Worm (Caenorhabditis elegans) whole organism, L1 larva: ENCODE measurements around the gene rps-11.

ENCODE experiments used
- C16A3.4 ChIP-seq: fragments of 150-350 bp; optimal IDR thresholded peaks from 2 replicates; lab custom pipeline; 2014; ENCODE audit warnings: missing biosample characterization, missing genetic modification characterization
- C34B4.2 ChIP-seq: sonication (generic microtip); optimal IDR thresholded peaks from 2 replicates; lab custom pipeline; 2017; ENCODE audit warnings: mild to moderate bottlenecking, missing genetic modification characterization, missing compliant biosample characterization
- aha-1 ChIP-seq: fragments of 150-350 bp; optimal IDR thresholded peaks from 2 replicates; lab custom pipeline; 2014; ENCODE audit warnings: missing biosample characterization, missing genetic modification characterization
- alr-1 ChIP-seq: fragments of 200-800 bp; sonication (Bioruptor generic); optimal IDR thresholded peaks from 2 replicates; lab custom pipeline; 2018; ENCODE audit warnings: borderline replicate concordance, mild to moderate bottlenecking, missing genetic modification characterization, missing compliant biosample characterization
- aly-2 ChIP-seq: fragments of 150-350 bp; optimal IDR thresholded peaks from 2 replicates; lab custom pipeline; 2014; ENCODE audit warnings: missing biosample characterization, missing genetic modification characterization
- blmp-1 ChIP-seq: fragments of 150-350 bp; optimal IDR thresholded peaks from 2 replicates; lab custom pipeline; 2014; ENCODE audit warnings: missing biosample characterization, missing genetic modification characterization
- ceh-8 ChIP-seq: fragments of 200-800 bp; sonication (Bioruptor generic); optimal IDR thresholded peaks from 2 replicates; lab custom pipeline; 2018; ENCODE audit warnings: mild to moderate bottlenecking, missing genetic modification characterization, moderate library complexity, missing compliant biosample characterization
- ces-1 ChIP-seq: fragments of 150-350 bp; optimal IDR thresholded peaks from 2 replicates; lab custom pipeline; 2014; ENCODE audit warnings: missing biosample characterization, missing genetic modification reagents, missing genetic modification characterization
- dpl-1 ChIP-seq, 3 experiments: fragments of 150-350 bp in 2 of 3; sonication (generic microtip) in 1 of 3; optimal IDR thresholded peaks; 2 replicates each; lab custom pipeline; 2014 to 2017; ENCODE audit warnings: missing biosample characterization in 3 of 3, missing genetic modification characterization in 3 of 3, missing genetic modification reagents in 3 of 3
- dsc-1 ChIP-seq: sonication (generic microtip); optimal IDR thresholded peaks from 2 replicates; lab custom pipeline; 2016; ENCODE audit warnings: mild to moderate bottlenecking, missing genetic modification characterization, missing compliant biosample characterization
- efl-1 ChIP-seq, 4 experiments: fragments of 150-350 bp; optimal IDR thresholded peaks in 3 of 4; peaks in 1 of 4; 1 replicate in 1 of 4; 2 replicates in 3 of 4; lab custom pipeline; 2014; ENCODE audit warnings: missing biosample characterization in 2 of 4, missing genetic modification characterization in 2 of 4, missing genetic modification reagents in 2 of 4
- efl-3 ChIP-seq: fragments of 200-800 bp; sonication (Bioruptor generic); optimal IDR thresholded peaks from 2 replicates; lab custom pipeline; 2018; ENCODE audit warnings: mild to moderate bottlenecking, missing genetic modification characterization, missing compliant biosample characterization
- egl-13 ChIP-seq: sonication (generic microtip); optimal IDR thresholded peaks from 2 replicates; lab custom pipeline; 2016; ENCODE audit warnings: missing genotype, missing genetic modification reagents, missing genetic modification characterization, missing compliant biosample characterization
- egl-27 ChIP-seq, 2 experiments: fragments of 150-350 bp in 1 of 2; sonication (generic microtip); optimal IDR thresholded peaks; 3 replicates each; lab custom pipeline; 2017 to 2018; ENCODE audit warnings: missing biosample characterization in 2 of 2, missing genetic modification characterization in 2 of 2, missing genetic modification reagents in 2 of 2
- fkh-4 ChIP-seq: sonication (generic microtip); optimal IDR thresholded peaks from 2 replicates; lab custom pipeline; 2016; ENCODE audit warnings: missing compliant biosample characterization, missing genetic modification characterization, borderline replicate concordance
- fos-1 ChIP-seq: fragments of 150-350 bp; optimal IDR thresholded peaks from 2 replicates; lab custom pipeline; 2014; ENCODE audit warnings: missing biosample characterization, missing genetic modification characterization
- grh-1 ChIP-seq: fragments of 200-800 bp; sonication (Bioruptor generic); IDR thresholded peaks from 2 replicates; pipeline ENCODE4 v1.3.6; 2022; ENCODE audit warnings: missing genetic modification reagents, missing genetic modification characterization, missing compliant biosample characterization
- hlh-4 ChIP-seq: sonication (generic microtip); optimal IDR thresholded peaks from 2 replicates; lab custom pipeline; 2016; ENCODE audit warnings: mild to moderate bottlenecking, missing genetic modification characterization, missing compliant biosample characterization
- hpl-2 ChIP-seq: fragments of 150-350 bp; optimal IDR thresholded peaks from 2 replicates; lab custom pipeline; 2014; ENCODE audit warnings: missing biosample characterization, missing genetic modification reagents, missing genetic modification characterization
- jun-1 ChIP-seq: fragments of 150-350 bp; optimal IDR thresholded peaks from 2 replicates; lab custom pipeline; 2014; ENCODE audit warnings: missing biosample characterization, missing genetic modification reagents, missing genetic modification characterization
- lin-13 ChIP-seq: fragments of 150-350 bp; optimal IDR thresholded peaks from 2 replicates; lab custom pipeline; 2014; ENCODE audit warnings: missing biosample characterization, missing genetic modification reagents, missing genetic modification characterization
- lin-14 ChIP-seq: fragments of 200-800 bp; sonication (Bioruptor generic); optimal IDR thresholded peaks from 2 replicates; lab custom pipeline; 2018; ENCODE audit warnings: mild to moderate bottlenecking, missing genetic modification characterization, moderate library complexity, missing compliant biosample characterization
- lin-35 ChIP-seq, 2 experiments: fragments of 150-350 bp; optimal IDR thresholded peaks; 2 replicates each; lab custom pipeline; 2014; ENCODE audit warnings: missing biosample characterization in 2 of 2, missing genetic modification characterization in 2 of 2, missing genetic modification reagents in 2 of 2
- lin-39 ChIP-seq: fragments of 150-350 bp; optimal IDR thresholded peaks from 2 replicates; lab custom pipeline; 2014; ENCODE audit warnings: missing biosample characterization, missing genetic modification reagents, missing genetic modification characterization
- lir-3 ChIP-seq: sonication (generic microtip); optimal IDR thresholded peaks from 2 replicates; lab custom pipeline; 2016; ENCODE audit warnings: mild to moderate bottlenecking, missing genetic modification characterization, moderate library complexity, missing compliant biosample characterization; ENCODE audit not compliant: poor library complexity
- mep-1 ChIP-seq: fragments of 150-350 bp; optimal IDR thresholded peaks from 2 replicates; lab custom pipeline; 2014; ENCODE audit warnings: missing biosample characterization, missing genetic modification characterization
- nhr-11 ChIP-seq: fragments of 150-350 bp; optimal IDR thresholded peaks from 2 replicates; lab custom pipeline; 2014; ENCODE audit warnings: missing biosample characterization, missing genetic modification characterization
- nhr-20 ChIP-seq: sonication (generic microtip); optimal IDR thresholded peaks from 2 replicates; lab custom pipeline; 2016; ENCODE audit warnings: mild to moderate bottlenecking, missing genetic modification characterization, missing compliant biosample characterization
- nhr-237 ChIP-seq: fragments of 150-350 bp; optimal IDR thresholded peaks from 2 replicates; lab custom pipeline; 2014; ENCODE audit warnings: missing biosample characterization, missing genetic modification characterization
- nhr-47 ChIP-seq: sonication (generic microtip); optimal IDR thresholded peaks from 2 replicates; lab custom pipeline; 2016; ENCODE audit warnings: mild to moderate bottlenecking, missing genetic modification characterization, moderate library complexity, missing compliant biosample characterization
- nhr-76 ChIP-seq: sonication (generic microtip); optimal IDR thresholded peaks from 2 replicates; lab custom pipeline; 2017; ENCODE audit warnings: missing biosample characterization, missing genetic modification characterization
- nhr-77 ChIP-seq: fragments of 150-350 bp; optimal IDR thresholded peaks from 2 replicates; lab custom pipeline; 2014; ENCODE audit warnings: missing biosample characterization, missing genetic modification characterization
- nhr-85 ChIP-seq: sonication (generic microtip); peaks from one replicate; lab custom pipeline; 2016; ENCODE audit warnings: missing genetic modification characterization, inconsistent platforms, missing compliant biosample characterization
- nhr-90 ChIP-seq: sonication (generic microtip); optimal IDR thresholded peaks from 2 replicates; lab custom pipeline; 2016; ENCODE audit warnings: mild to moderate bottlenecking, missing genetic modification characterization, missing compliant biosample characterization; ENCODE audit not compliant: poor library complexity
- pax-3 ChIP-seq: fragments of 200-800 bp; sonication (Bioruptor generic); optimal IDR thresholded peaks from 2 replicates; lab custom pipeline; 2018; ENCODE audit warnings: mild to moderate bottlenecking, missing genetic modification characterization, moderate library complexity, missing compliant biosample characterization
- pqm-1 ChIP-seq: sonication (generic microtip); optimal IDR thresholded peaks from 3 replicates; lab custom pipeline; 2017; ENCODE audit warnings: missing biosample characterization, missing genetic modification characterization
- sox-4 ChIP-seq: sonication (generic microtip); optimal IDR thresholded peaks from 2 replicates; lab custom pipeline; 2016; ENCODE audit warnings: missing genetic modification characterization, missing compliant biosample characterization
- sup-37 ChIP-seq: fragments of 200-800 bp; sonication (Bioruptor generic); optimal IDR thresholded peaks from 2 replicates; lab custom pipeline; 2018; ENCODE audit warnings: mild to moderate bottlenecking, missing genetic modification characterization, missing compliant biosample characterization
- swsn-7 ChIP-seq: sonication (generic microtip); optimal IDR thresholded peaks from 2 replicates; lab custom pipeline; 2016; ENCODE audit warnings: missing genetic modification characterization, missing compliant biosample characterization
- tbx-2 ChIP-seq: sonication (generic microtip); optimal IDR thresholded peaks from 2 replicates; lab custom pipeline; 2016; ENCODE audit warnings: missing genetic modification characterization, missing compliant biosample characterization
- unc-30 ChIP-seq: sonication (generic microtip); optimal IDR thresholded peaks from 2 replicates; lab custom pipeline; 2017; ENCODE audit warnings: missing biosample characterization, missing genetic modification characterization
- zip-4 ChIP-seq: fragments of 200-800 bp; sonication (Bioruptor generic); optimal IDR thresholded peaks from 2 replicates; lab custom pipeline; 2018; ENCODE audit warnings: mild to moderate bottlenecking, missing genetic modification characterization, moderate library complexity, missing compliant biosample characterization
- ztf-4 ChIP-seq: fragments of 150-350 bp; optimal IDR thresholded peaks from 2 replicates; lab custom pipeline; 2014; ENCODE audit warnings: missing biosample characterization, missing genetic modification characterization

Gene rps-11

ce11 chrIV:11602498-11603068, at the start of gene rps-11:
TSS of gene rps-11 (plus strand) at chrIV:11602641.
- no peak for TF ChIP-seq unc-30 (tag; lab: Kevin White, UChicago)
- no peak for TF ChIP-seq dpl-1 (GFP tag; optimal IDR thresholded peaks at IDR 0.05; lab: Kevin White, UChicago)
- no peak for TF ChIP-seq efl-1 (optimal IDR thresholded peaks at IDR 0.05; lab: Kevin White, UChicago)
- peak in 1 of 2 experiments; percentile 91 for TF ChIP-seq efl-1 (GFP tag; optimal IDR thresholded peaks at IDR 0.05 in 1 of 2; lab: Kevin White, UChicago)

- TF ChIP-seq dpl-1 (GFP tag; optimal IDR thresholded peaks at IDR 0.05; lab: Kevin White, UChicago) = peak in 2 of 3 experiments; percentile 53 to 74
- no peak for TF ChIP-seq nhr-77 (tag; lab: Kevin White, UChicago)
- no peak for TF ChIP-seq swsn-7 (tag; lab: Kevin White, UChicago)
- no peak for TF ChIP-seq lir-3
- no peak for TF ChIP-seq lin-14 (GFP tag; lab: Kevin White, UChicago)
- TF ChIP-seq nhr-237 (tag; lab: Kevin White, UChicago) = no peak
- TF ChIP-seq ceh-8 = no peak
- no peak for TF ChIP-seq nhr-47 (tag; lab: Kevin White, UChicago)
- TF ChIP-seq efl-3 (GFP tag; lab: Kevin White, UChicago) = no peak
- TF ChIP-seq aly-2 (tag; lab: Kevin White, UChicago) = peak; percentile 83
- TF ChIP-seq fkh-4 (tag; lab: Kevin White, UChicago) = no peak
- TF ChIP-seq hpl-2 (GFP tag; lab: Kevin White, UChicago) = no peak
- peak; percentile 40 to 67 for TF ChIP-seq efl-1 (optimal IDR thresholded peaks at IDR 0.05; lab: Kevin White, UChicago)
- peak; percentile 55 to 91 for TF ChIP-seq efl-1 (GFP tag; optimal IDR thresholded peaks at IDR 0.05 in 1 of 2; lab: Kevin White, UChicago)
- TF ChIP-seq alr-1 (tag; lab: Kevin White, UChicago) = no peak
- peak; percentile 20 for TF ChIP-seq nhr-85 (tag; lab: Kevin White, UChicago)
- TF ChIP-seq sox-4 = no peak
- no peak for TF ChIP-seq egl-27 (tag; optimal IDR thresholded peaks at IDR 0.05; lab: Kevin White, UChicago)
- no peak for TF ChIP-seq sup-37 (GFP tag; lab: Kevin White, UChicago)
- peak in 1 of 2 experiments; percentile 63 for TF ChIP-seq lin-35 (GFP tag; optimal IDR thresholded peaks at IDR 0.05; lab: Kevin White, UChicago)
- no peak for TF ChIP-seq hlh-4 (tag; lab: Kevin White, UChicago)
- no peak for TF ChIP-seq nhr-90 (tag; lab: Kevin White, UChicago)
- TF ChIP-seq mep-1 = no peak
Measured at ce11 chrIV:11561677-11562076, 40.8 kb upstream of the rps-11 start, which contains the start of gene F12F6.7. TSS of gene F12F6.7 (minus strand) at chrIV:11561833.

DNA sequence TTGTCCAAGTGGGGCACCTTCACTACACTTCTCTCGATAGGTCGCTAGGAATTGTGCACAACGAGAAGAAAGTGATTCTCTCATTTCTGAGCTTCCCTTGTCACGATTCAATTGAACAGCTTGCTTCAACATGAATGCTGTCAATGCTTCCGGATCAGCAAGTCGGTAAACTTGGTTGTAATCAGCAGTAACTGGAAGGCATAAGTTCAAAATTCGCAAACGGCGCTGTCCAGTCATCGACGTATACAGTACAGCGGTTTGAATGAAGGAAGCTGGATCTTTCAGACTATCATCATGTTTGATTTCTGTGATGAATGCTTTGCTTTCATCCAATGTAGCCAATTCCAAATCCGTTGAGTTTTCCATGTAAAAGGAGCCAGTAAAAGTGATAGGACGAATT, 39.4 kb upstream of the rps-11 start:
- TF ChIP-seq zip-4 (GFP tag; lab: Kevin White, UChicago) = no peak
- TF ChIP-seq nhr-20 (tag; lab: Kevin White, UChicago) = no peak
- no peak for TF ChIP-seq pax-3 (tag; lab: Kevin White, UChicago)
- TF ChIP-seq ztf-4 (tag; lab: Kevin White, UChicago) = no peak
- no peak for TF ChIP-seq jun-1 (tag; lab: Kevin White, UChicago)
- no peak for TF ChIP-seq ces-1 (GFP tag; lab: Kevin White, UChicago)
- TF ChIP-seq nhr-76 (tag; lab: Kevin White, UChicago) = no peak

- TF ChIP-seq blmp-1 (no peak), pax-3 (tag; lab: Kevin White, UChicago) (no peak), swsn-7 (tag; lab: Kevin White, UChicago) (no peak), efl-3 (GFP tag; lab: Kevin White, UChicago) (no peak), fkh-4 (tag; lab: Kevin White, UChicago) (no peak), egl-13 (no peak), ceh-8 (peak; percentile 41), pqm-1 (tag; lab: Kevin White, UChicago) (no peak), aha-1 (no peak), alr-1 (tag; lab: Kevin White, UChicago) (peak; percentile 19), nhr-11 (tag; lab: Kevin White, UChicago) (no peak), dsc-1 (tag; lab: Kevin White, UChicago) (no peak), jun-1 (tag; lab: Kevin White, UChicago) (no peak), lin-13 (GFP tag; lab: Kevin White, UChicago) (no peak), grh-1 (no peak), nhr-237 (tag; lab: Kevin White, UChicago) (no peak), fos-1 (tag; lab: Kevin White, UChicago) (no peak), C16A3.4 (no peak), C34B4.2 (tag; lab: Kevin White, UChicago) (no peak), lin-39 (no peak), sup-37 (GFP tag; lab: Kevin White, UChicago) (no peak), efl-1 (optimal IDR thresholded peaks at IDR 0.05; lab: Kevin White, UChicago) (no peak), efl-1 (GFP tag; optimal IDR thresholded peaks at IDR 0.05 in 1 of 2; lab: Kevin White, UChicago) (peak in 1 of 2 experiments; percentile 78), tbx-2 (no peak), dpl-1 (GFP tag; optimal IDR thresholded peaks at IDR 0.05; lab: Kevin White, UChicago) (no peak)
Measured at ce11 chrIV:11565022-11565421, 37.4 kb upstream of the rps-11 start.
